Worm (Caenorhabditis elegans) whole organism, L4 larva: ENCODE data around the gene tre-4.
A peak's percentile ranks its signal among the peaks of the same experiment; 100 is the strongest.

ENCODE experiments used
- F37D6.2 ChIP-seq: sonication (generic microtip); optimal IDR thresholded peaks from 2 replicates; lab custom pipeline; 2016; ENCODE audit warnings: mild to moderate bottlenecking, missing genetic modification characterization, missing compliant biosample characterization
- F44E2.7 ChIP-seq: fragments of 200-800 bp; sonication (Bioruptor generic); IDR thresholded peaks from 2 replicates; pipeline ENCODE4 v2.1.2; 2022; ENCODE audit warnings: missing genetic modification characterization, missing compliant biosample characterization
- aha-1 ChIP-seq: fragments of 150-350 bp; peaks from one replicate; lab custom pipeline; 2014; ENCODE audit warnings: missing biosample characterization, missing genetic modification characterization
- ama-1 ChIP-seq: fragments of 150-350 bp; optimal IDR thresholded peaks from 2 replicates; lab custom pipeline; 2014; ENCODE audit warnings: inconsistent platforms, mixed read lengths
- ceh-28 ChIP-seq: fragments of 150-350 bp; optimal IDR thresholded peaks from 2 replicates; lab custom pipeline; 2014; ENCODE audit warnings: missing biosample characterization, missing genetic modification reagents, missing genetic modification characterization
- ceh-82 ChIP-seq: sonication (generic microtip); optimal IDR thresholded peaks from 2 replicates; lab custom pipeline; 2017; ENCODE audit warnings: missing biosample characterization, missing genetic modification characterization
- ces-1 ChIP-seq: fragments of 150-350 bp; sonication (generic microtip); optimal IDR thresholded peaks from 4 replicates; lab custom pipeline; 2014; ENCODE audit warnings: missing biosample characterization, missing genetic modification reagents, missing genetic modification characterization
- ctbp-1 ChIP-seq: fragments of 200-800 bp; sonication (Bioruptor generic); IDR thresholded peaks from 2 replicates; pipeline ENCODE4 v1.3.6; 2022; ENCODE audit warnings: missing genetic modification reagents, missing genetic modification characterization, missing compliant biosample characterization
- dmd-9 ChIP-seq: fragments of 200-800 bp; sonication (Bioruptor generic); IDR thresholded peaks from 2 replicates; pipeline ENCODE4 v1.3.6; 2022; ENCODE audit warnings: missing genetic modification reagents, missing genetic modification characterization, missing compliant biosample characterization
- fkh-10 ChIP-seq: fragments of 150-350 bp; optimal IDR thresholded peaks from 2 replicates; lab custom pipeline; 2014; ENCODE audit warnings: missing biosample characterization, missing genetic modification reagents, missing genetic modification characterization
- hlh-30 ChIP-seq: sonication (generic microtip); optimal IDR thresholded peaks from 2 replicates; lab custom pipeline; 2017; ENCODE audit warnings: antibody characterized with exemption, mild to moderate bottlenecking, missing genetic modification characterization, missing compliant biosample characterization; ENCODE audit not compliant: insufficient read depth
- hmg-1.1 ChIP-seq: fragments of 200-800 bp; sonication (Bioruptor generic); IDR thresholded peaks from 2 replicates; pipeline ENCODE4 v1.3.6; 2022; ENCODE audit warnings: missing genetic modification reagents, missing genetic modification characterization, missing compliant biosample characterization
- lim-7 ChIP-seq: fragments of 200-800 bp; sonication (Bioruptor generic); IDR thresholded peaks from 2 replicates; pipeline ENCODE4 v1.3.6; 2022; ENCODE audit warnings: missing genetic modification characterization, missing compliant biosample characterization
- lin-38 ChIP-seq: fragments of 200-800 bp; sonication (Bioruptor generic); IDR thresholded peaks from 2 replicates; pipeline ENCODE4 v1.3.6; 2022; ENCODE audit warnings: missing genetic modification reagents, missing genetic modification characterization, missing compliant biosample characterization
- lin-39 ChIP-seq: fragments of 150-350 bp; optimal IDR thresholded peaks from 2 replicates; lab custom pipeline; 2014; ENCODE audit warnings: missing biosample characterization, missing genetic modification reagents, missing genetic modification characterization
- lsy-2 ChIP-seq, 2 experiments: fragments of 150-350 bp in 1 of 2; sonication (generic microtip) in 1 of 2; optimal IDR thresholded peaks; 2 replicates each; lab custom pipeline; 2014 to 2017; ENCODE audit warnings: missing biosample characterization in 2 of 2, missing genetic modification characterization in 2 of 2
- madf-9 ChIP-seq: fragments of 200-800 bp; sonication (Bioruptor generic); conservative IDR thresholded peaks from 2 replicates; pipeline ENCODE4 v1.3.6; 2022; ENCODE audit warnings: missing genetic modification reagents, missing genetic modification characterization, missing compliant biosample characterization
- mdl-1 ChIP-seq, 2 experiments: fragments of 150-350 bp in 1 of 2; sonication (generic microtip) in 1 of 2; optimal IDR thresholded peaks; 2 replicates each; lab custom pipeline; 2014 to 2017; ENCODE audit warnings: missing biosample characterization in 2 of 2, missing genetic modification characterization in 2 of 2
- mdt-29 ChIP-seq: fragments of 200-800 bp; sonication (Bioruptor generic); IDR thresholded peaks from 2 replicates; pipeline ENCODE4 v1.3.6; 2022; ENCODE audit warnings: missing genetic modification reagents, missing genetic modification characterization, missing compliant biosample characterization
- mxl-3 ChIP-seq: fragments of 200-800 bp; sonication (Bioruptor generic); optimal IDR thresholded peaks from 2 replicates; lab custom pipeline; 2018; ENCODE audit warnings: mild to moderate bottlenecking, missing genetic modification characterization, missing compliant biosample characterization
- nhr-10 ChIP-seq: fragments of 150-350 bp; optimal IDR thresholded peaks from 2 replicates; lab custom pipeline; 2014; ENCODE audit warnings: missing biosample characterization, missing genetic modification characterization
- nhr-102 ChIP-seq: sonication (generic microtip); optimal IDR thresholded peaks from 2 replicates; lab custom pipeline; 2016; ENCODE audit warnings: mild to moderate bottlenecking, missing genetic modification characterization, moderate library complexity, missing compliant biosample characterization
- nhr-42 ChIP-seq: fragments of 200-800 bp; sonication (Bioruptor generic); IDR thresholded peaks from 2 replicates; pipeline ENCODE4 v1.3.6; 2022; ENCODE audit warnings: missing genetic modification characterization, missing compliant biosample characterization
- nhr-48 ChIP-seq: sonication (generic microtip); optimal IDR thresholded peaks from 2 replicates; lab custom pipeline; 2016; ENCODE audit warnings: mild to moderate bottlenecking, missing genetic modification characterization, missing compliant biosample characterization
- nhr-77 ChIP-seq: fragments of 150-350 bp; optimal IDR thresholded peaks from 2 replicates; lab custom pipeline; 2014; ENCODE audit warnings: missing biosample characterization, missing genetic modification characterization
- sdz-12 ChIP-seq: fragments of 200-800 bp; sonication (Bioruptor generic); optimal IDR thresholded peaks from 2 replicates; lab custom pipeline; 2018; ENCODE audit warnings: mild to moderate bottlenecking, missing genetic modification characterization, missing compliant biosample characterization
- set-16 ChIP-seq: fragments of 200-800 bp; sonication (Bioruptor generic); IDR thresholded peaks from 2 replicates; pipeline ENCODE4 v1.3.6; 2022; ENCODE audit warnings: missing genetic modification reagents, missing genetic modification characterization, missing compliant biosample characterization
- unc-62 ChIP-seq, 3 experiments: fragments of 150-350 bp in 1 of 3; sonication (generic microtip); optimal IDR thresholded peaks in 2 of 3; peaks in 1 of 3; 1 replicate in 1 of 3; 2 replicates in 2 of 3; lab custom pipeline; 2014 to 2017; ENCODE audit warnings: missing biosample characterization in 3 of 3, missing genetic modification characterization in 3 of 3, missing genetic modification reagents in 3 of 3, missing genotype in 1 of 3
- zag-1 ChIP-seq: fragments of 150-350 bp; optimal IDR thresholded peaks from 2 replicates; lab custom pipeline; 2014; ENCODE audit warnings: missing biosample characterization, missing genetic modification characterization
- zfp-3 ChIP-seq: fragments of 200-800 bp; sonication (Bioruptor generic); conservative IDR thresholded peaks from 2 replicates; pipeline ENCODE4 v1.3.6; 2022; ENCODE audit warnings: missing genetic modification reagents, missing genetic modification characterization, missing compliant biosample characterization
- zip-11 ChIP-seq: fragments of 200-800 bp; sonication (Bioruptor generic); IDR thresholded peaks from 2 replicates; pipeline ENCODE4 v1.3.6; 2022; ENCODE audit warnings: missing genetic modification characterization, missing compliant biosample characterization

The tre-4 gene

ce11 chrX:13477356-13477755, 5.4 kb downstream of the tre-4 start, which contains the start of gene efn-3:
efn-3 (minus strand) TSS chrX:13477456.
- TF ChIP-seq ces-1: no peak
- no peak for TF ChIP-seq nhr-102 (tag; lab: Kevin White, UChicago)
- no peak for TF ChIP-seq lim-7 (GFP tag; lab: Robert Waterston, UW)
- TF ChIP-seq dmd-9 (GFP tag; lab: Robert Waterston, UW): no peak
- no peak for TF ChIP-seq F44E2.7 (GFP tag; lab: Robert Waterston, UW)
- TF ChIP-seq set-16 (GFP tag; lab: Robert Waterston, UW): no peak
- TF ChIP-seq aha-1 (tag; lab: Kevin White, UChicago): no peak
- no peak for TF ChIP-seq nhr-77 (tag; lab: Kevin White, UChicago)
- no peak for TF ChIP-seq ceh-82
- no peak for TF ChIP-seq zip-11 (GFP tag; lab: Robert Waterston, UW)

ce11 chrX:13481704-13482103, 9.7 kb downstream of the tre-4 start, which contains the start of gene srd-50:
srd-50 (minus strand) TSS chrX:13481804.
- TF ChIP-seq aha-1 (tag; lab: Kevin White, UChicago) (peak; percentile 66), nhr-10 (tag; lab: Kevin White, UChicago) (no peak)

- TF ChIP-seq ceh-82 (no peak), F37D6.2 (tag; lab: Kevin White, UChicago) (no peak), ama-1 (lab: Kevin White, UChicago) (no peak), madf-9 (GFP tag; lab: Robert Waterston, UW) (no peak), zag-1 (tag; lab: Kevin White, UChicago) (no peak), ceh-28 (tag; lab: Kevin White, UChicago) (no peak), zfp-3 (GFP tag; lab: Robert Waterston, UW) (no peak), sdz-12 (no peak), lim-7 (GFP tag; lab: Robert Waterston, UW) (no peak), nhr-48 (tag; lab: Kevin White, UChicago) (no peak), lin-38 (GFP tag; lab: Robert Waterston, UW) (no peak), mxl-3 (GFP tag; lab: Kevin White, UChicago) (no peak), nhr-42 (GFP tag; lab: Robert Waterston, UW) (no peak)
Measured at ce11 chrX:13484813-13485212, 12.9 kb downstream of the tre-4 start, which contains the start of gene srd-51. srd-51 (minus strand) TSS chrX:13484913.

ce11 chrX:13493762-13494161, 21.8 kb downstream of the tre-4 start:
- TF ChIP-seq mdt-29 (GFP tag; lab: Robert Waterston, UW) (no peak), mdl-1 (tag; optimal IDR thresholded peaks at IDR 0.05; lab: Kevin White, UChicago) (no peak), hmg-1.1 (GFP tag; lab: Robert Waterston, UW) (peak; percentile 46; the same call in 1 of the 2 replicates), ctbp-1 (GFP tag; lab: Robert Waterston, UW) (0 out of 2 replicates have a peak, but pooled peaks have one; percentile 20), unc-62 (GFP tag; optimal IDR thresholded peaks at IDR 0.05 in 1 of 2; lab: Kevin White, UChicago) (peak in 1 of 2 experiments; percentile 96), unc-62 (tag; optimal IDR thresholded peaks at IDR 0.05; lab: Kevin White, UChicago) (no peak)

- peak; percentile 76 for TF ChIP-seq ces-1
- TF ChIP-seq mdt-29 (GFP tag; lab: Robert Waterston, UW): no peak
- peak; percentile 71 for TF ChIP-seq fkh-10 (GFP tag; lab: Kevin White, UChicago)
- no peak for TF ChIP-seq lin-39 (tag; lab: Kevin White, UChicago)
- TF ChIP-seq ctbp-1 (GFP tag; lab: Robert Waterston, UW): 0 out of 2 replicates have a peak, but pooled peaks have one; percentile 25
- peak in 1 of 2 experiments; percentile 5 for TF ChIP-seq lsy-2 (tag; optimal IDR thresholded peaks at IDR 0.05; lab: Kevin White, UChicago)
Measured at ce11 chrX:13499098-13499497, 27.1 kb downstream of the tre-4 start.

ce11 chrX:13499923-13500322, 28.0 kb downstream of the tre-4 start:
- TF ChIP-seq ces-1: no peak
- no peak for TF ChIP-seq ceh-28 (tag; lab: Kevin White, UChicago)
- peak; percentile 42 for TF ChIP-seq hlh-30 (tag; lab: Kevin White, UChicago)
